Worm (Caenorhabditis elegans): ENCODE data around the gene his-41.

his-41 gene

DNA sequence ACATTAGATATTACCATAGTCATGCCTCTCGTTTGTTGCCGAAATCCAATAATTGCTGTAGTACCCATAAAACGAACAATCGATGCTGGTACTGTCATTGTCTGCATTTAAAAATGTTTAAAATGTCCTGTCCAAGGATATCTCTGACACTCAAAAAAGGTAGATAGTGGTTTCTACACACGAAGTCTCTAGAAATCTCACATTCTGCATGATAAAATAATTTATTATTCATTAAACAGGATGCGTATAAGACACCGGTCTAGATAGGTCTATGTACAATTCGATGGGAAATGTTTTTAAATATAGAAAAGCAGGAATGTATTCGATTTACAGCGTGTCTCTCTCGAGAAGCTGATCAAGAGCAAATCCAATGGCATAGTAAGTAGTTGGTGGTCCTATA lies 5.7 kb upstream of the his-41 start, which contains the start of gene C50F4.12:
C50F4.12 (minus strand) TSS at position 101 of the 400 bp plus-strand sequence.
- no peak for TF ChIP-seq snpc-4 (tag; optimal IDR thresholded peaks at IDR 0.05)
- TF ChIP-seq nhr-25 (tag; optimal IDR thresholded peaks at IDR 0.05): no peak
- TF ChIP-seq unc-39 (tag; optimal IDR thresholded peaks at IDR 0.05): no peak
- no peak for TF ChIP-seq nhr-76 (tag; optimal IDR thresholded peaks at IDR 0.05)
- TF ChIP-seq unc-62 (GFP tag; optimal IDR thresholded peaks at IDR 0.05): no peak
- TF ChIP-seq fos-1 (tag; optimal IDR thresholded peaks at IDR 0.05): no peak
- TF ChIP-seq pha-4 (tag; optimal IDR thresholded peaks at IDR 0.05): no peak
- no peak for TF ChIP-seq fkh-2 (tag; optimal IDR thresholded peaks at IDR 0.05)
- no peak for TF ChIP-seq nhr-28 (tag; optimal IDR thresholded peaks at IDR 0.05)
- no peak for TF ChIP-seq fkh-10 (GFP tag; optimal IDR thresholded peaks at IDR 0.05)

DNA sequence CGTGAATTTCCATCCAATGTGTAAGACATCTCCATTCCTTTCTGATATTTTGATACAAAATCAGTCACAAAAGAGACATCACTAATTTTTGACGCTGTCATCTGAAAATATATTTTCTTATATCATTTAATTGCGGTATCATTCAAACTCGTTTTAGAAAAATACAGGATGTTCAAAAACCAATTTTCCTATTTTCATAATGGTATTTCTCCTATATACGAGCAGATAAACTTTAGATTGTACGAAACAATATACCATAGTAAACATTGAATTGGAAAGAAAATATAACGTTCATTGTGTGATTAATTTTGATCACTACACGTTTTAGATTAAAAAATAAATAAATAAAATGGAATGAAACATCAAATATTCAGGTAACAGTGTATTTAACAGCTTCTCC lies 3.8 kb upstream of the his-41 start, which contains the start of gene C50F4.16:
C50F4.16 (minus strand) TSS at position 101 of the 400 bp plus-strand sequence.
- no peak for TF ChIP-seq lin-39 (tag; optimal IDR thresholded peaks at IDR 0.05)
- no peak for TF ChIP-seq jun-1 (tag; optimal IDR thresholded peaks at IDR 0.05)
- no peak for TF ChIP-seq nhr-237 (tag; optimal IDR thresholded peaks at IDR 0.05)
- TF ChIP-seq aly-2 (tag; optimal IDR thresholded peaks at IDR 0.05): no peak
- TF ChIP-seq unc-39 (tag; optimal IDR thresholded peaks at IDR 0.05): no peak

DNA sequence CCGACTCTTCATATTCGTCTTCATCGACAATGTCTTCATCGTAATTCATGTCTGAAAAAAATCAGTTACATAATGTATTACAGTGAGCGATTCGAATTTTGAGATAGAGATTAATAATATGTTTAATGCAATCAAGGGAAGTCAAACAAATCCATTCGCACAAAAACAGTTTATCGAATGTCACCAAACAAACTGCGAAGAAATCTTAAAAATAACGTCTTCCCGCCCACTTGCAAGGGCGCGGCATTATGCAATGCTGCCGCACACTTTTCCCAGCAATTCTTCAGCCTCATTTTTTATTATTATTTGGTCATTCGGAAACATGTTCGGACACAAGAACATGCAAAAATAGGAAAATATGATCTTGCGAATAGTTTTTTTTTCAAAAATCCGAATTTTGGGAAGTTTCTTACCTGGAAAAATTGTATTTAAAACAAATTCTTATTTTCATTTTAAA lies 1.1 kb upstream of the his-41 start, which contains the start of gene mdf-1:
mdf-1 (minus strand) TSS at position 51 of the 457 bp plus-strand sequence.
- peak; percentile 58 for TF ChIP-seq pqm-1 (tag; optimal IDR thresholded peaks at IDR 0.05)
- TF ChIP-seq nhr-25 (tag; optimal IDR thresholded peaks at IDR 0.05): peak; percentile 75
- TF ChIP-seq R02D3.7 (tag; optimal IDR thresholded peaks at IDR 0.05): no peak
- TF ChIP-seq ceh-28 (tag; optimal IDR thresholded peaks at IDR 0.05): peak; percentile 15
- peak; percentile 85 for TF ChIP-seq hmg-11 (tag; optimal IDR thresholded peaks at IDR 0.05)
- peak; percentile 63 for TF ChIP-seq lin-39 (tag; optimal IDR thresholded peaks at IDR 0.05)
- TF ChIP-seq egl-5 (tag; optimal IDR thresholded peaks at IDR 0.05): peak; percentile 17
- TF ChIP-seq tbx-2 (tag; optimal IDR thresholded peaks at IDR 0.05): peak; percentile 14
- peak; percentile 15 for TF ChIP-seq ztf-4 (tag; optimal IDR thresholded peaks at IDR 0.05)
- TF ChIP-seq ZK546.5 (tag; optimal IDR thresholded peaks at IDR 0.05): no peak
- no peak for TF ChIP-seq sea-2 (GFP tag; optimal IDR thresholded peaks at IDR 0.05)
- peak; percentile 55 for TF ChIP-seq pha-4 (tag; optimal IDR thresholded peaks at IDR 0.05)
- TF ChIP-seq nhr-77 (tag; optimal IDR thresholded peaks at IDR 0.05): no peak
- TF ChIP-seq nfya-1 (tag; optimal IDR thresholded peaks at IDR 0.05; ENCODE audit: insufficient read depth): peak; percentile 82
- peak; percentile 85 for TF ChIP-seq nhr-23 (tag; optimal IDR thresholded peaks at IDR 0.05)
- TF ChIP-seq snpc-4 (tag; optimal IDR thresholded peaks at IDR 0.05): peak; percentile 36
- peak; percentile 73 for TF ChIP-seq lin-15B (tag; optimal IDR thresholded peaks at IDR 0.05)
- TF ChIP-seq nhr-43 (tag; optimal IDR thresholded peaks at IDR 0.05; ENCODE audit: poor library complexity, severe bottlenecking): peak; percentile 47
- peak; percentile 12 for TF ChIP-seq unc-62 (GFP tag; optimal IDR thresholded peaks at IDR 0.05)
- TF ChIP-seq elt-2 (tag; optimal IDR thresholded peaks at IDR 0.05): peak; percentile 47
- TF ChIP-seq daf-12 (tag; optimal IDR thresholded peaks at IDR 0.05): no peak
- peak; percentile 41 for TF ChIP-seq ama-1 (optimal IDR thresholded peaks at IDR 0.05)
- peak; percentile 51 for TF ChIP-seq lsy-12 (tag; optimal IDR thresholded peaks at IDR 0.05)

DNA sequence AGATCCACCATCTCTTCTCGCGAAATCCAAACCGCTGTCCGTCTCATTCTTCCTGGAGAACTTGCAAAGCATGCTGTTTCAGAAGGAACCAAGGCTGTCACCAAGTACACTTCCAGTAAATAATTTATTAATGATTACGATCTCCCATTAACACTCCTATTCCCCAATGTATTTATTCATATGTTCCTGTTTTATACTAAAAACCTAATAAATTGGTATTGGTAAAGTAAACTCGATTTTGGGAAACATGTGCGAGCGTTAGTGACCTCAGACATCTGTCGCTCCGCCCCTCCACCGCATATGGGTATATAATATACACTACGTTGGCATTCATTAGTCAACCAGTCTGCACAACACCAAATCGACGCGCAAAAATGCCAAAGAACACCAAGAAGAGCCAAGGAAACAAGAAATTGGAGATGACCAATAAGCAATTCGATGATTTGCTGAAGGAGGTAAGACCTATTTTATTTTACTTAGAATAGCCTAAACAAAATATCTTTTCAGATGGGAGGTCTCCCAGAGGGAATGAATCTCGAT lies 776 bp downstream of the his-41 start, which contains the start of gene C50F4.6:
C50F4.6 (plus strand) TSS at position 51 of the 540 bp plus-strand sequence.
- TF ChIP-seq ama-1 (optimal IDR thresholded peaks at IDR 0.05) (peak; percentile 48), fkh-2 (tag; optimal IDR thresholded peaks at IDR 0.05) (no peak), pqm-1 (tag; optimal IDR thresholded peaks at IDR 0.05) (no peak), ZK546.5 (tag; optimal IDR thresholded peaks at IDR 0.05) (no peak)

DNA sequence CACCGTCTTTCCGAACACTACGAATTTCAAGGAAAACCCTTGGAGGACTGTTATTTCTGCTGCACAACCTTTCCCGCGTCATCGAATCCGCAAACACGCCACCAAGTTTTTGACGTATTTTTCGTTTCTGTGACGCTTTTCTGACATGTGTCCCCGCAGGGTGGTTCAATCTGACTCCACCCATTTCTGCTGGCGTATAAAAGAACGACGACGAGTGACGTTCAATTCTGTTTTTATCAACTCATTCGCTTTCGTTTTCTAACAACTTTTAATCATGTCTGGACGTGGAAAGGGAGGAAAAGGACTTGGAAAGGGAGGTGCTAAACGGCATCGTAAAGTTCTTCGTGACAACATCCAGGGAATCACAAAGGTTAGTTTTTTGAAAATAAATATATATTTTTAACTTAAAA lies 1.5 kb downstream of the his-41 start, which contains the start of gene his-37:
his-37 (plus strand) TSS at position 246 of the 410 bp plus-strand sequence.
- TF ChIP-seq nhr-77 (tag; optimal IDR thresholded peaks at IDR 0.05) (peak; percentile 92), nfya-1 (tag; optimal IDR thresholded peaks at IDR 0.05; ENCODE audit: insufficient read depth) (peak; percentile 98), ZK546.5 (tag; optimal IDR thresholded peaks at IDR 0.05) (peak; percentile 44), nhr-12 (tag; optimal IDR thresholded peaks at IDR 0.05) (no peak), fos-1 (tag; optimal IDR thresholded peaks at IDR 0.05) (peak; percentile 95), mdl-1 (tag; optimal IDR thresholded peaks at IDR 0.05) (peak; percentile 52), nhr-11 (tag; optimal IDR thresholded peaks at IDR 0.05) (peak; percentile 99), lin-39 (tag; optimal IDR thresholded peaks at IDR 0.05) (peak; percentile 97), egl-5 (tag; optimal IDR thresholded peaks at IDR 0.05) (peak; percentile 87), hmg-11 (tag; optimal IDR thresholded peaks at IDR 0.05) (peak; percentile 91), ceh-9 (tag; optimal IDR thresholded peaks at IDR 0.05) (no peak), nhr-23 (tag; optimal IDR thresholded peaks at IDR 0.05) (peak; percentile 100), R02D3.7 (tag; optimal IDR thresholded peaks at IDR 0.05) (peak; percentile 89), tbx-2 (tag; optimal IDR thresholded peaks at IDR 0.05) (peak; percentile 97), elt-1 (tag; optimal IDR thresholded peaks at IDR 0.05) (peak; percentile 88), unc-39 (tag; optimal IDR thresholded peaks at IDR 0.05) (no peak), ceh-28 (tag; optimal IDR thresholded peaks at IDR 0.05) (peak; percentile 92), ama-1 (optimal IDR thresholded peaks at IDR 0.05) (peak; percentile 88), unc-62 (GFP tag; optimal IDR thresholded peaks at IDR 0.05) (peak; percentile 97), sea-2 (GFP tag; optimal IDR thresholded peaks at IDR 0.05) (peak; percentile 94), nhr-25 (tag; optimal IDR thresholded peaks at IDR 0.05) (peak; percentile 100), daf-12 (tag; optimal IDR thresholded peaks at IDR 0.05) (no peak), jun-1 (tag; optimal IDR thresholded peaks at IDR 0.05) (peak; percentile 98), zag-1 (tag; optimal IDR thresholded peaks at IDR 0.05) (peak; percentile 86), snpc-4 (tag; optimal IDR thresholded peaks at IDR 0.05) (peak; percentile 96), fkh-10 (GFP tag; optimal IDR thresholded peaks at IDR 0.05) (peak; percentile 99), ceh-16 (tag; optimal IDR thresholded peaks at IDR 0.05) (peak; percentile 72), mml-1 (tag; optimal IDR thresholded peaks at IDR 0.05) (no peak), lsy-12 (tag; optimal IDR thresholded peaks at IDR 0.05) (peak; percentile 99), ztf-4 (tag; optimal IDR thresholded peaks at IDR 0.05) (peak; percentile 91)

Data from whole organism, L3 larva.